Worm (Caenorhabditis elegans): ENCODE results near the gene F11C1.10.

The F11C1.10 gene

ce11 chrX:12989205-12989604, 12.3 kb downstream of the F11C1.10 start, which contains the start of gene F11C1.7:
Gene F11C1.7, plus strand, starts transcription at chrX:12989344.
- TF ChIP-seq ceh-82 (tag; optimal IDR thresholded peaks at IDR 0.05) (peak in 1 of 3 experiments; percentile 7), nhr-90 (tag; optimal IDR thresholded peaks at IDR 0.05; ENCODE audit: poor library complexity) (no peak), alr-1 (tag; optimal IDR thresholded peaks at IDR 0.05; ENCODE audit: borderline replicate concordance) (no peak), skn-1 (tag; optimal IDR thresholded peaks at IDR 0.05) (no peak), zip-4 (GFP tag; optimal IDR thresholded peaks at IDR 0.05) (no peak), C04F5.9 (tag; optimal IDR thresholded peaks at IDR 0.05) (no peak), nhr-47 (tag; optimal IDR thresholded peaks at IDR 0.05) (peak; percentile 21), aha-1 (tag; optimal IDR thresholded peaks at IDR 0.05) (no peak), lin-35 (GFP tag; optimal IDR thresholded peaks at IDR 0.05) (peak in 1 of 2 experiments; percentile 46), F16B12.6 (tag; optimal IDR thresholded peaks at IDR 0.05) (no peak), lin-15B (tag; optimal IDR thresholded peaks at IDR 0.05) (no peak), lsy-2 (tag; optimal IDR thresholded peaks at IDR 0.05) (peak; percentile 4 to 48), grh-1 (GFP tag; IDR thresholded peaks at IDR 0.05) (no peak), dsc-1 (tag; optimal IDR thresholded peaks at IDR 0.05) (no peak), lin-14 (GFP tag; optimal IDR thresholded peaks at IDR 0.05) (peak; percentile 35), zag-1 (tag; optimal IDR thresholded peaks at IDR 0.05) (no peak), fkh-4 (tag; optimal IDR thresholded peaks at IDR 0.05; ENCODE audit: borderline replicate concordance) (no peak), nhr-20 (tag; optimal IDR thresholded peaks at IDR 0.05) (peak; percentile 3), mdl-1 (tag; optimal IDR thresholded peaks at IDR 0.05) (no peak), nhr-71 (tag; optimal IDR thresholded peaks at IDR 0.05) (peak; percentile 45), nhr-19 (GFP tag; conservative IDR thresholded peaks at IDR 0.05) (no peak), nhr-12 (tag; optimal IDR thresholded peaks at IDR 0.05) (no peak), swsn-7 (tag; optimal IDR thresholded peaks at IDR 0.05) (peak; percentile 3), hlh-4 (tag; optimal IDR thresholded peaks at IDR 0.05) (no peak), nhr-84 (tag; optimal IDR thresholded peaks at IDR 0.05) (no peak), rnt-1 (tag; optimal IDR thresholded peaks at IDR 0.05) (peak; percentile 12), xbp-1 (tag; optimal IDR thresholded peaks at IDR 0.05) (peak; percentile 0), ceh-63 (GFP tag; optimal IDR thresholded peaks at IDR 0.05) (no peak), fkh-8 (tag; optimal IDR thresholded peaks at IDR 0.05) (no peak), egl-27 (tag; optimal IDR thresholded peaks at IDR 0.05) (no peak), mep-1 (tag; optimal IDR thresholded peaks at IDR 0.05) (peak; percentile 36), efl-1 (optimal IDR thresholded peaks at IDR 0.05) (peak in 1 of 2 experiments; percentile 37), efl-1 (GFP tag; optimal IDR thresholded peaks at IDR 0.05 in 1 of 2) (no peak), nhr-28 (tag; optimal IDR thresholded peaks at IDR 0.05) (no peak), snpc-4 (tag; optimal IDR thresholded peaks at IDR 0.05) (no peak), ceh-88 (GFP tag; IDR thresholded peaks at IDR 0.05) (no peak), snu-23 (GFP tag; optimal IDR thresholded peaks at IDR 0.05) (peak; percentile 10), lir-3 (tag; optimal IDR thresholded peaks at IDR 0.05; ENCODE audit: poor library complexity) (no peak)

ce11 chrX:12990529-12991520, 13.9 kb downstream of the F11C1.10 start, which contains the start of the genes F11C1.1 and vwa-8:
Gene F11C1.1, minus strand, starts transcription at chrX:12990579.
Gene vwa-8, plus strand, starts transcription at chrX:12991470.
- no peak for TF ChIP-seq ztf-11 (tag; optimal IDR thresholded peaks at IDR 0.05)
- no peak for TF ChIP-seq ceh-90 (tag; optimal IDR thresholded peaks at IDR 0.05)
- TF ChIP-seq lin-13 (GFP tag; optimal IDR thresholded peaks at IDR 0.05), result no peak
- peak; percentile 23 for TF ChIP-seq ztf-4 (tag; optimal IDR thresholded peaks at IDR 0.05)
- peak in 1 of 2 experiments; percentile 27 for TF ChIP-seq lsy-2 (tag; optimal IDR thresholded peaks at IDR 0.05)
- peak; percentile 23 for TF ChIP-seq nhr-47 (tag; optimal IDR thresholded peaks at IDR 0.05)
- TF ChIP-seq rnt-1 (tag; optimal IDR thresholded peaks at IDR 0.05), result peak; percentile 66
- peak; percentile 61 for TF ChIP-seq dsc-1 (tag; optimal IDR thresholded peaks at IDR 0.05)
- TF ChIP-seq mdl-1 (tag; optimal IDR thresholded peaks at IDR 0.05), result peak in 1 of 2 experiments; percentile 18
- peak; percentile 33 for TF ChIP-seq elt-2 (tag; optimal IDR thresholded peaks at IDR 0.05)
- TF ChIP-seq dpl-1 (GFP tag; optimal IDR thresholded peaks at IDR 0.05), result no peak
- TF ChIP-seq lin-14 (GFP tag; optimal IDR thresholded peaks at IDR 0.05), result peak; percentile 66
- TF ChIP-seq unc-86 (tag; optimal IDR thresholded peaks at IDR 0.05), result no peak
- TF ChIP-seq lin-35 (GFP tag; optimal IDR thresholded peaks at IDR 0.05), result peak in 1 of 2 experiments; percentile 33
- TF ChIP-seq nhr-19 (GFP tag; conservative IDR thresholded peaks at IDR 0.05), result peak; percentile 76
- TF ChIP-seq elt-3 (tag; optimal IDR thresholded peaks at IDR 0.05), result peak in 1 of 6 experiments; percentile 25
- TF ChIP-seq swsn-7 (tag; optimal IDR thresholded peaks at IDR 0.05), result peak; percentile 34
- peak; percentile 80 for TF ChIP-seq snu-23 (GFP tag; optimal IDR thresholded peaks at IDR 0.05)
- peak; percentile 84 for TF ChIP-seq nhr-85 (tag)
- TF ChIP-seq nhr-90 (tag; optimal IDR thresholded peaks at IDR 0.05; ENCODE audit: poor library complexity), result peak; percentile 60
- TF ChIP-seq C34B4.2 (tag; optimal IDR thresholded peaks at IDR 0.05), result no peak
- peak; percentile 28 for TF ChIP-seq tbx-2 (tag; optimal IDR thresholded peaks at IDR 0.05)

Data from whole organism, L1 larva.